Fruit fly (Drosophila melanogaster) whole organism, embryonic: ENCODE measurements around the gene JIL-1.

Source experiments
- Aef1 ChIP-seq: fragments of 200-800 bp; sonication (Bioruptor generic); IDR thresholded peaks from 3 replicates; pipeline ENCODE4 v1.3.6; 2022; ENCODE audit warnings: missing biosample characterization, missing genetic modification characterization
- CG10366 ChIP-seq: fragments of 200-800 bp; sonication (Bioruptor generic); IDR thresholded peaks from 2 replicates; pipeline ENCODE4 v1.3.6; 2022; ENCODE audit warnings: missing biosample characterization, missing genetic modification characterization
- CG10431 ChIP-seq: fragments of 200-800 bp; sonication (Bioruptor generic); optimal IDR thresholded peaks from 3 replicates; lab custom pipeline; 2018; ENCODE audit warnings: missing biosample characterization, mild to moderate bottlenecking, missing genetic modification characterization
- CG10654 ChIP-seq: fragments of 200-800 bp; sonication (Bioruptor generic); optimal IDR thresholded peaks from 2 replicates; lab custom pipeline; 2016; ENCODE audit warnings: missing biosample characterization, missing genetic modification characterization
- CG11723 ChIP-seq: fragments of 200-800 bp; sonication (Bioruptor generic); optimal IDR thresholded peaks from 2 replicates; lab custom pipeline; 2017; ENCODE audit warnings: missing biosample characterization, mild to moderate bottlenecking, missing genetic modification characterization
- CG13287 ChIP-seq: fragments of 200-800 bp; sonication (Bioruptor generic); IDR thresholded peaks from 2 replicates; pipeline ENCODE4 v1.3.6; 2022; ENCODE audit warnings: missing biosample characterization, missing genetic modification characterization; ENCODE audit not compliant: partially characterized antibody
- CG14965 ChIP-seq: fragments of 200-800 bp; sonication (Bioruptor generic); optimal IDR thresholded peaks from 2 replicates; lab custom pipeline; 2016; ENCODE audit warnings: missing biosample characterization, missing genetic modification characterization, borderline replicate concordance
- CG1647 ChIP-seq: fragments of 200-800 bp; sonication (Bioruptor generic); optimal IDR thresholded peaks from 3 replicates; lab custom pipeline; 2016; ENCODE audit warnings: missing biosample characterization, missing genetic modification characterization
- CG17359 ChIP-seq: fragments of 200-800 bp; sonication (Bioruptor generic); optimal IDR thresholded peaks from 3 replicates; lab custom pipeline; 2018; ENCODE audit warnings: missing biosample characterization, mild to moderate bottlenecking, missing genetic modification characterization, moderate library complexity
- CG17361 ChIP-seq: fragments of 200-800 bp; sonication (Bioruptor generic); IDR thresholded peaks from 3 replicates; pipeline ENCODE4 v1.3.6; 2022; ENCODE audit warnings: missing biosample characterization, missing genetic modification characterization
- CG17912 ChIP-seq: fragments of 200-800 bp; sonication (Bioruptor generic); optimal IDR thresholded peaks from 2 replicates; lab custom pipeline; 2018; ENCODE audit warnings: missing biosample characterization, mild to moderate bottlenecking, missing genetic modification characterization
- CG1832 ChIP-seq: fragments of 200-800 bp; sonication (Bioruptor generic); optimal IDR thresholded peaks from 2 replicates; lab custom pipeline; 2017; ENCODE audit warnings: missing biosample characterization, mild to moderate bottlenecking, missing genetic modification characterization, inconsistent platforms
- CG18599 ChIP-seq: fragments of 200-800 bp; sonication (Bioruptor generic); optimal IDR thresholded peaks from 3 replicates; lab custom pipeline; 2017; ENCODE audit warnings: missing biosample characterization, missing genetic modification characterization, mild to moderate bottlenecking, moderate library complexity, missing genetic modification reagents
- CG30431 ChIP-seq: fragments of 200-800 bp; sonication (Bioruptor generic); optimal IDR thresholded peaks from 2 replicates; lab custom pipeline; 2017; ENCODE audit warnings: missing biosample characterization, missing genetic modification characterization
- CG3065 ChIP-seq: fragments of 200-800 bp; sonication (Bioruptor generic); optimal IDR thresholded peaks from 2 replicates; lab custom pipeline; 2016; ENCODE audit warnings: missing biosample characterization, missing genetic modification characterization
- CG32772 ChIP-seq: fragments of 200-800 bp; sonication (Bioruptor generic); IDR thresholded peaks from 2 replicates; pipeline ENCODE4 v1.3.6; 2022; ENCODE audit warnings: missing biosample characterization, missing genetic modification characterization
- CG3407 ChIP-seq: fragments of 200-800 bp; sonication (Bioruptor generic); optimal IDR thresholded peaks from 2 replicates; lab custom pipeline; 2018; ENCODE audit warnings: missing biosample characterization, mild to moderate bottlenecking, missing genetic modification characterization
- CG4360 ChIP-seq: fragments of 200-800 bp; sonication (Bioruptor generic); IDR thresholded peaks from 2 replicates; pipeline ENCODE4 v1.3.6; 2022; ENCODE audit warnings: missing biosample characterization, missing genetic modification characterization
- CG6689 ChIP-seq: fragments of 200-800 bp; sonication (Bioruptor generic); IDR thresholded peaks from 2 replicates; pipeline ENCODE4 v1.3.6; 2022; ENCODE audit warnings: missing biosample characterization, missing genetic modification characterization
- CG9932 ChIP-seq: fragments of 200-800 bp; sonication (Bioruptor generic); IDR thresholded peaks from 2 replicates; pipeline ENCODE4 v1.3.6; 2022; ENCODE audit warnings: missing biosample characterization, missing genetic modification characterization
- Chrac-16 ChIP-seq: fragments of 200-800 bp; sonication (Bioruptor generic); optimal IDR thresholded peaks from 3 replicates; lab custom pipeline; 2016; ENCODE audit warnings: missing biosample characterization, missing genetic modification characterization
- Dp ChIP-seq: fragments of 200-800 bp; sonication (Bioruptor generic); optimal IDR thresholded peaks from 2 replicates; lab custom pipeline; 2018; ENCODE audit warnings: missing biosample characterization, mild to moderate bottlenecking, missing genetic modification characterization, moderate library complexity
- Hmr ChIP-seq: fragments of 200-800 bp; sonication (Bioruptor generic); optimal IDR thresholded peaks from 3 replicates; lab custom pipeline; 2017; ENCODE audit warnings: mild to moderate bottlenecking, missing biosample characterization, missing genetic modification reagents, missing genetic modification characterization
- Hr51 ChIP-seq, 2 experiments: fragments of 200-800 bp; sonication (Bioruptor generic); optimal IDR thresholded peaks; 2 replicates in 1 of 2; 3 replicates in 1 of 2; lab custom pipeline; 2016 to 2018; ENCODE audit warnings: missing biosample characterization in 2 of 2, missing genetic modification characterization in 2 of 2, mild to moderate bottlenecking in 1 of 2, moderate library complexity in 1 of 2
- Kr ChIP-seq: fragments of 200-800 bp; sonication (Bioruptor generic); optimal IDR thresholded peaks from 2 replicates; lab custom pipeline; 2017; ENCODE audit warnings: missing biosample characterization, mild to moderate bottlenecking, missing genetic modification characterization
- NfI ChIP-seq: fragments of 200-800 bp; sonication (Bioruptor generic); optimal IDR thresholded peaks from 3 replicates; lab custom pipeline; 2018; ENCODE audit warnings: missing biosample characterization, mild to moderate bottlenecking, missing genetic modification characterization, moderate library complexity
- Rfx ChIP-seq: fragments of 200-800 bp; sonication (Bioruptor generic); IDR thresholded peaks from 2 replicates; pipeline ENCODE4 v1.3.6; 2022; ENCODE audit warnings: missing biosample characterization, missing genetic modification characterization
- Sin3A ChIP-seq: fragments of >200 bp; optimal IDR thresholded peaks from 2 replicates; lab custom pipeline; 2018
- Sox100B ChIP-seq: fragments of 200-800 bp; sonication (Bioruptor generic); optimal IDR thresholded peaks from 3 replicates; lab custom pipeline; 2018; ENCODE audit warnings: missing biosample characterization, mild to moderate bottlenecking, missing genetic modification characterization
- Trl ChIP-seq, 3 experiments: fragments of >200 bp in 2 of 3; fragments of 200-800 bp in 1 of 3; sonication (Bioruptor generic) in 1 of 3; optimal IDR thresholded peaks; 2 replicates in 1 of 3; 3 replicates in 2 of 3; lab custom pipeline; 2016 to 2017; ENCODE audit warnings: missing biosample characterization in 1 of 3, missing genetic modification characterization in 1 of 3
- YL-1 ChIP-seq: fragments of 200-800 bp; sonication (Bioruptor generic); optimal IDR thresholded peaks from 3 replicates; lab custom pipeline; 2017; ENCODE audit warnings: missing biosample characterization, mild to moderate bottlenecking, missing genetic modification characterization
- cato ChIP-seq: fragments of 200-800 bp; sonication (Bioruptor generic); optimal IDR thresholded peaks from 2 replicates; lab custom pipeline; 2016; ENCODE audit warnings: missing biosample characterization, missing genetic modification characterization, borderline replicate concordance
- chinmo ChIP-seq: fragments of 200-800 bp; sonication (Bioruptor generic); IDR thresholded peaks from 4 replicates; pipeline ENCODE4 v1.3.6; 2022; ENCODE audit warnings: missing biosample characterization, missing genetic modification characterization; ENCODE audit not compliant: partially characterized antibody
- crol ChIP-seq: fragments of 200-800 bp; sonication (Bioruptor generic); IDR thresholded peaks from 2 replicates; pipeline ENCODE4 v1.3.6; 2022; ENCODE audit warnings: missing biosample characterization, missing genetic modification characterization
- crp ChIP-seq, 2 experiments: fragments of 200-800 bp; sonication (Bioruptor generic); optimal IDR thresholded peaks; 2 replicates in 1 of 2; 3 replicates in 1 of 2; lab custom pipeline; 2017; ENCODE audit warnings: missing biosample characterization in 2 of 2, missing genetic modification characterization in 2 of 2, mild to moderate bottlenecking in 1 of 2, moderate library complexity in 1 of 2
- gfzf ChIP-seq: fragments of 200-800 bp; sonication (Bioruptor generic); optimal IDR thresholded peaks from 2 replicates; lab custom pipeline; 2016; ENCODE audit warnings: missing biosample characterization, mild to moderate bottlenecking, missing genetic modification characterization, moderate library complexity
- ken ChIP-seq: fragments of 200-800 bp; sonication (Bioruptor generic); IDR thresholded peaks from 3 replicates; pipeline ENCODE4 v1.3.6; 2022; ENCODE audit warnings: missing biosample characterization, missing genetic modification characterization
- lab ChIP-seq: fragments of 200-800 bp; sonication (Bioruptor generic); optimal IDR thresholded peaks from 3 replicates; lab custom pipeline; 2017; ENCODE audit warnings: missing biosample characterization, missing genetic modification characterization, mild to moderate bottlenecking, moderate library complexity, missing genetic modification reagents
- lilli ChIP-seq: fragments of 200-800 bp; sonication (Bioruptor generic); optimal IDR thresholded peaks from 3 replicates; lab custom pipeline; 2016; ENCODE audit warnings: missing biosample characterization, missing genetic modification characterization
- onecut ChIP-seq: fragments of 200-800 bp; sonication (Bioruptor generic); IDR thresholded peaks from 2 replicates; pipeline ENCODE4 v1.3.6; 2022; ENCODE audit warnings: missing biosample characterization, missing genetic modification characterization
- pfk ChIP-seq: fragments of 200-800 bp; sonication (Bioruptor generic); optimal IDR thresholded peaks from 2 replicates; lab custom pipeline; 2018; ENCODE audit warnings: missing biosample characterization, mild to moderate bottlenecking, missing genetic modification characterization, moderate library complexity
- prd ChIP-seq, 3 experiments: fragments of >200 bp in 2 of 3; fragments of 200-800 bp in 1 of 3; sonication (Bioruptor generic) in 1 of 3; optimal IDR thresholded peaks in 2 of 3; IDR thresholded peaks in 1 of 3; 2 replicates in 2 of 3; 3 replicates in 1 of 3; pipeline versions ENCODE4 v1.3.6 to Lab custom; 2017 to 2022; ENCODE audit warnings: missing biosample characterization in 1 of 3, missing genetic modification characterization in 1 of 3
- pzg ChIP-seq: fragments of 200-800 bp; sonication (Bioruptor generic); optimal IDR thresholded peaks from 3 replicates; lab custom pipeline; 2018; ENCODE audit warnings: missing biosample characterization, mild to moderate bottlenecking, missing genetic modification characterization, moderate library complexity
- row ChIP-seq: fragments of 200-800 bp; sonication (Bioruptor generic); IDR thresholded peaks from 3 replicates; pipeline ENCODE4 v1.3.6; 2022; ENCODE audit warnings: missing biosample characterization, missing genetic modification characterization
- sd ChIP-seq: fragments of 200-800 bp; sonication (Bioruptor generic); optimal IDR thresholded peaks from 3 replicates; lab custom pipeline; 2018; ENCODE audit warnings: missing biosample characterization, mild to moderate bottlenecking, missing genetic modification characterization, moderate library complexity
- stwl ChIP-seq: fragments of 200-800 bp; sonication (Bioruptor generic); optimal IDR thresholded peaks from 3 replicates; lab custom pipeline; 2018; ENCODE audit warnings: missing biosample characterization, mild to moderate bottlenecking, missing genetic modification characterization, moderate library complexity
- tgo ChIP-seq: fragments of 200-800 bp; sonication (Bioruptor generic); IDR thresholded peaks from 3 replicates; pipeline ENCODE4 v1.3.6; 2022; ENCODE audit warnings: missing biosample characterization, missing genetic modification characterization
- zfh1 ChIP-seq: fragments of 200-800 bp; sonication (Bioruptor generic); IDR thresholded peaks from 3 replicates; pipeline ENCODE4 v1.3.6; 2022; ENCODE audit warnings: missing biosample characterization, missing genetic modification characterization
- zfh2 ChIP-seq: fragments of 200-800 bp; sonication (Bioruptor generic); optimal IDR thresholded peaks from 2 replicates; lab custom pipeline; 2016; ENCODE audit warnings: missing biosample characterization, missing genetic modification characterization

Gene JIL-1

DNA sequence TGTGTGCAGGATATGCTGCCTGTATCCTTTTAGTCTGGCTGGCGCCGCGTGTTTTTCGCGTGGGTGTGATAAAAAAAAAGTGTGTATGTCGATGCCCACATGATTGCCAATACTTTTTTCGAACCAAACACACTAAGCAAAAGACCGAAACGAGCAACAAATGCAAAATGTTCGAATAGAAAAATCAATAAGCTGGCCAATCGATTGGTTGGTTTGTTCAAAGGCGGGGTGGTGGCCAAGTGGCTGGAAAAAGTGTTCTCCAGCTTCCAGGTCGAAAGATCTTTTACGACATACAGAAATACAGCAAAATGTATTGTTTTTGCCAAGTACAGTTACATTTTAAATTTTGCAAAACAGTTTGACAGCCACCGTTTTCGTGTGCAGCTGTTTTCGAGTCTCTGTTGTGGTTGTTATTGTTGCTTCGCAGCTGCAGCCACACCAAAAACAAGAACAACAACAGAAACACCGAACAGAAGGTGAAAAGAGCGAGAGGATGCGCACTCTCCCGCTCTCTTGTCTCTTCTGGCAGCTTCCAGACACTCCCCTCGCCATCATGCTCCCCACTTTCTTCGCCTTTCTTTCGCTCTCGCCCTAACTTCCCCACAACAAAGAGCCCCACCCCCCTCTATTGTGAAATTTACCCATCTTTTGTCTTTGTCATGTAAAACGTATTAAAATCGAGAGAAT is 30.7 kb upstream of the JIL-1 start (continued):
- TF ChIP-seq Trl (optimal IDR thresholded peaks at IDR 0.05; lab: Kevin White, UChicago): peak; percentile 71 to 88
- TF ChIP-seq Trl (GFP tag; optimal IDR thresholded peaks at IDR 0.05; lab: Kevin White, UChicago): no peak
- TF ChIP-seq CG4360 (GFP tag; lab: Robert Waterston, UW): peak; percentile 84
- TF ChIP-seq Rfx (GFP tag; lab: Robert Waterston, UW): no peak
- TF ChIP-seq Chrac-16 (GFP tag; lab: Kevin White, UChicago): no peak
- no peak for TF ChIP-seq CG30431 (GFP tag; lab: Kevin White, UChicago)
- TF ChIP-seq CG1832: peak; percentile 48
- TF ChIP-seq zfh2: no peak
- TF ChIP-seq Sin3A (lab: Kevin White, UChicago): no peak
- TF ChIP-seq crp (GFP tag; optimal IDR thresholded peaks at IDR 0.05; lab: Kevin White, UChicago): peak in 1 of 2 experiments; percentile 60
- TF ChIP-seq CG32772 (GFP tag; lab: Robert Waterston, UW): no peak
- TF ChIP-seq chinmo (GFP tag; lab: Robert Waterston, UW): 0 out of 4 replicates have a peak, but pooled peaks have one; percentile 31
- TF ChIP-seq CG10654: no peak
- no peak for TF ChIP-seq Sox100B (GFP tag; lab: Kevin White, UChicago)
- TF ChIP-seq CG11723: no peak
- TF ChIP-seq tgo: no peak
- no peak for TF ChIP-seq Kr (GFP tag; lab: Kevin White, UChicago)
- TF ChIP-seq lab (GFP tag; lab: Kevin White, UChicago): no peak
- peak; percentile 96 for TF ChIP-seq crol
- peak; percentile 49 for TF ChIP-seq CG10431 (GFP tag; lab: Kevin White, UChicago)
- no peak for TF ChIP-seq Hmr (GFP tag; lab: Kevin White, UChicago)
- TF ChIP-seq sd (tag; lab: Kevin White, UChicago): peak; percentile 25
- no peak for TF ChIP-seq CG17359 (tag; lab: Kevin White, UChicago)
- TF ChIP-seq CG10366 (GFP tag; lab: Robert Waterston, UW): no peak
- no peak for TF ChIP-seq pfk
- peak; percentile 92 for TF ChIP-seq onecut (GFP tag; lab: Robert Waterston, UW)
- peak; percentile 50; the same call in 1 of the 3 replicates for TF ChIP-seq ken (GFP tag; lab: Robert Waterston, UW)

dm6 chr3L:11123088-11123487 is 30.1 kb upstream of the JIL-1 start, which contains the start of the genes Ufd1 and NaPi-III:
Ufd1 (minus strand) TSS chr3L:11123216.
NaPi-III (plus strand) TSS chr3L:11123348.
- TF ChIP-seq CG14965: no peak
- TF ChIP-seq cato (GFP tag; lab: Kevin White, UChicago): no peak
- TF ChIP-seq prd (optimal IDR thresholded peaks at IDR 0.05; lab: Kevin White, UChicago): no peak
- TF ChIP-seq prd (GFP tag; IDR thresholded peaks at IDR 0.05; lab: Robert Waterston, UW): peak; percentile 35; the same call in 1 of the 3 replicates
- no peak for TF ChIP-seq CG3407 (GFP tag; lab: Kevin White, UChicago)
- peak; percentile 85 for TF ChIP-seq Dp (GFP tag; lab: Kevin White, UChicago)
- peak; percentile 45; the same call in 2 of the 3 replicates for TF ChIP-seq row (GFP tag; lab: Robert Waterston, UW)
- peak; percentile 78 for TF ChIP-seq Aef1 (GFP tag; lab: Robert Waterston, UW)
- TF ChIP-seq zfh1 (GFP tag; lab: Robert Waterston, UW): peak; percentile 40; the same call in 2 of the 3 replicates
- TF ChIP-seq lilli (GFP tag; lab: Kevin White, UChicago): peak; percentile 46
- TF ChIP-seq pzg (GFP tag; lab: Kevin White, UChicago): peak; percentile 96
- peak; percentile 71 for TF ChIP-seq CG9932 (GFP tag; lab: Robert Waterston, UW)
- peak; percentile 14 for TF ChIP-seq NfI
- TF ChIP-seq CG17912 (GFP tag; lab: Kevin White, UChicago): no peak
- TF ChIP-seq CG17361 (GFP tag; lab: Robert Waterston, UW): no peak
- no peak for TF ChIP-seq CG18599 (GFP tag; lab: Kevin White, UChicago)
- TF ChIP-seq CG3065 (GFP tag; lab: Kevin White, UChicago): no peak
- peak; percentile 83 for TF ChIP-seq stwl (tag; lab: Kevin White, UChicago)
- TF ChIP-seq YL-1: peak; percentile 79
- peak in 1 of 2 experiments; percentile 12 for TF ChIP-seq Hr51 (GFP tag; optimal IDR thresholded peaks at IDR 0.05; lab: Kevin White, UChicago)
- TF ChIP-seq gfzf (GFP tag; lab: Kevin White, UChicago): peak; percentile 98
- TF ChIP-seq CG1647 (GFP tag; lab: Kevin White, UChicago): no peak
- peak; percentile 94 for TF ChIP-seq CG13287 (GFP tag; lab: Robert Waterston, UW)
- no peak for TF ChIP-seq CG6689
